Fruit fly (Drosophila melanogaster) whole organism, embryonic: ENCODE data around the gene Cisd2.

Source experiments
- Adf1 ChIP-seq: fragments of 200-800 bp; sonication (Bioruptor generic); IDR thresholded peaks from 2 replicates; pipeline ENCODE4 v1.3.6; 2022; ENCODE audit warnings: missing biosample characterization, missing genetic modification characterization
- CG12391 ChIP-seq: fragments of 200-800 bp; sonication (Bioruptor generic); optimal IDR thresholded peaks from 3 replicates; lab custom pipeline; 2018; ENCODE audit warnings: missing biosample characterization, mild to moderate bottlenecking, missing genetic modification characterization, moderate library complexity
- CG15696 ChIP-seq: fragments of 200-800 bp; sonication (Bioruptor generic); optimal IDR thresholded peaks from 2 replicates; lab custom pipeline; 2019; ENCODE audit warnings: missing biosample characterization, mild to moderate bottlenecking, missing genetic modification characterization, moderate library complexity
- CG17359 ChIP-seq: fragments of 200-800 bp; sonication (Bioruptor generic); optimal IDR thresholded peaks from 3 replicates; lab custom pipeline; 2018; ENCODE audit warnings: missing biosample characterization, mild to moderate bottlenecking, missing genetic modification characterization, moderate library complexity
- CG17385 ChIP-seq: fragments of 200-800 bp; sonication (Bioruptor generic); optimal IDR thresholded peaks from 3 replicates; lab custom pipeline; 2018; ENCODE audit warnings: missing biosample characterization, mild to moderate bottlenecking, missing genetic modification characterization
- CG32772 ChIP-seq: fragments of 200-800 bp; sonication (Bioruptor generic); IDR thresholded peaks from 2 replicates; pipeline ENCODE4 v1.3.6; 2022; ENCODE audit warnings: missing biosample characterization, missing genetic modification characterization
- CG34422 ChIP-seq: fragments of 200-800 bp; sonication (Bioruptor generic); IDR thresholded peaks from 3 replicates; pipeline ENCODE4 v1.3.6; 2022; ENCODE audit warnings: missing biosample characterization, missing genetic modification characterization
- CG3995 ChIP-seq: fragments of 200-800 bp; sonication (Bioruptor generic); optimal IDR thresholded peaks from 3 replicates; lab custom pipeline; 2016; ENCODE audit warnings: missing biosample characterization, missing genetic modification characterization
- CG4617 ChIP-seq: fragments of 200-800 bp; sonication (Bioruptor generic); optimal IDR thresholded peaks from 3 replicates; lab custom pipeline; 2016; ENCODE audit warnings: missing biosample characterization, missing genetic modification characterization, borderline replicate concordance
- CG6854 ChIP-seq: fragments of 200-800 bp; sonication (Bioruptor generic); optimal IDR thresholded peaks from 3 replicates; lab custom pipeline; 2017; ENCODE audit warnings: missing biosample characterization, mild to moderate bottlenecking, missing genetic modification characterization
- CG7372 ChIP-seq: fragments of 200-800 bp; sonication (Bioruptor generic); IDR thresholded peaks from 2 replicates; pipeline ENCODE4 v1.3.6; 2022; ENCODE audit warnings: missing biosample characterization, missing genetic modification characterization
- CG7556 ChIP-seq: fragments of 200-800 bp; sonication (Bioruptor generic); optimal IDR thresholded peaks from 2 replicates; lab custom pipeline; 2017; ENCODE audit warnings: missing biosample characterization, mild to moderate bottlenecking, missing genetic modification characterization
- CG7987 ChIP-seq: fragments of 200-800 bp; sonication (Bioruptor generic); optimal IDR thresholded peaks from 2 replicates; lab custom pipeline; 2018; ENCODE audit warnings: missing biosample characterization, mild to moderate bottlenecking, missing genetic modification characterization, moderate library complexity
- CG8290 ChIP-seq, 3 experiments: fragments of 200-800 bp; sonication (Bioruptor generic); optimal IDR thresholded peaks; 2 replicates each; lab custom pipeline; 2016 to 2019; ENCODE audit warnings: missing biosample characterization in 3 of 3, missing genetic modification characterization in 3 of 3, mild to moderate bottlenecking in 2 of 3, moderate library complexity in 1 of 3
- CG8478 ChIP-seq: fragments of >200 bp; optimal IDR thresholded peaks from 2 replicates; lab custom pipeline; 2018
- CG9817 ChIP-seq: fragments of 200-800 bp; sonication (Bioruptor generic); optimal IDR thresholded peaks from 2 replicates; lab custom pipeline; 2018; ENCODE audit warnings: missing biosample characterization, mild to moderate bottlenecking, missing genetic modification characterization, moderate library complexity
- CoRest ChIP-seq: fragments of 200-800 bp; sonication (Bioruptor generic); optimal IDR thresholded peaks from 3 replicates; lab custom pipeline; 2018; ENCODE audit warnings: missing biosample characterization, mild to moderate bottlenecking, missing genetic modification characterization, moderate library complexity
- Fer3 ChIP-seq: fragments of 200-800 bp; sonication (Bioruptor generic); optimal IDR thresholded peaks from 2 replicates; lab custom pipeline; 2018; ENCODE audit warnings: missing biosample characterization, mild to moderate bottlenecking, missing genetic modification characterization, moderate library complexity
- GATAe ChIP-seq: fragments of 200-800 bp; sonication (Bioruptor generic); conservative IDR thresholded peaks from 2 replicates; pipeline ENCODE4 v1.3.6; 2022; ENCODE audit warnings: missing biosample characterization, missing genetic modification characterization
- H15 ChIP-seq: fragments of 200-800 bp; sonication (Bioruptor generic); IDR thresholded peaks from 3 replicates; pipeline ENCODE4 v1.3.6; 2022; ENCODE audit warnings: missing biosample characterization, missing genetic modification characterization
- Hr51 ChIP-seq, 2 experiments: fragments of 200-800 bp; sonication (Bioruptor generic); optimal IDR thresholded peaks; 2 replicates in 1 of 2; 3 replicates in 1 of 2; lab custom pipeline; 2016 to 2018; ENCODE audit warnings: missing biosample characterization in 2 of 2, missing genetic modification characterization in 2 of 2, mild to moderate bottlenecking in 1 of 2, moderate library complexity in 1 of 2
- Hr78 ChIP-seq, 2 experiments: fragments of 200-800 bp in 1 of 2; fragments of >200 bp in 1 of 2; sonication (Bioruptor generic) in 1 of 2; optimal IDR thresholded peaks; 2 replicates each; lab custom pipeline; 2017 to 2019; ENCODE audit warnings: missing biosample characterization in 2 of 2, missing genetic modification characterization in 2 of 2, mild to moderate bottlenecking in 1 of 2, moderate library complexity in 1 of 2
- Jarid2 ChIP-seq: fragments of 200-800 bp; sonication (Bioruptor generic); optimal IDR thresholded peaks from 3 replicates; lab custom pipeline; 2017; ENCODE audit warnings: mild to moderate bottlenecking, missing biosample characterization, missing genetic modification reagents, missing genetic modification characterization
- Opbp ChIP-seq: fragments of 200-800 bp; sonication (Bioruptor generic); IDR thresholded peaks from 3 replicates; pipeline ENCODE4 v1.3.6; 2022; ENCODE audit warnings: missing biosample characterization, missing genetic modification characterization; ENCODE audit not compliant: partially characterized antibody
- Scr ChIP-seq: fragments of 200-800 bp; sonication (Bioruptor generic); IDR thresholded peaks from 2 replicates; pipeline ENCODE4 v1.3.6; 2022; ENCODE audit warnings: missing biosample characterization, missing genetic modification characterization; ENCODE audit not compliant: partially characterized antibody
- Sox100B ChIP-seq: fragments of 200-800 bp; sonication (Bioruptor generic); optimal IDR thresholded peaks from 3 replicates; lab custom pipeline; 2018; ENCODE audit warnings: missing biosample characterization, mild to moderate bottlenecking, missing genetic modification characterization
- Ssrp ChIP-seq: fragments of 200-800 bp; sonication (Bioruptor generic); optimal IDR thresholded peaks from 2 replicates; lab custom pipeline; 2018; ENCODE audit warnings: missing biosample characterization, mild to moderate bottlenecking, missing genetic modification characterization, moderate library complexity
- ac ChIP-seq: fragments of 200-800 bp; sonication (Bioruptor generic); optimal IDR thresholded peaks from 3 replicates; lab custom pipeline; 2017; ENCODE audit warnings: missing biosample characterization, mild to moderate bottlenecking, missing genetic modification characterization
- ara ChIP-seq: fragments of 200-800 bp; sonication (Bioruptor generic); IDR thresholded peaks from 2 replicates; pipeline ENCODE4 v1.3.6; 2022; ENCODE audit warnings: missing biosample characterization, missing genetic modification characterization
- ato ChIP-seq: fragments of 200-800 bp; sonication (Bioruptor generic); IDR thresholded peaks from 2 replicates; pipeline ENCODE4 v1.3.6; 2022; ENCODE audit warnings: missing biosample characterization, missing genetic modification characterization; ENCODE audit not compliant: partially characterized antibody
- cwo ChIP-seq: fragments of 200-800 bp; sonication (Bioruptor generic); optimal IDR thresholded peaks from 3 replicates; lab custom pipeline; 2017; ENCODE audit warnings: missing biosample characterization, missing genetic modification characterization, mild to moderate bottlenecking, moderate library complexity, missing genetic modification reagents
- dmrt11E ChIP-seq: fragments of 200-800 bp; sonication (Bioruptor generic); optimal IDR thresholded peaks from 3 replicates; lab custom pipeline; 2018; ENCODE audit warnings: missing biosample characterization, mild to moderate bottlenecking, missing genetic modification characterization, moderate library complexity
- dysf ChIP-seq: fragments of 200-800 bp; sonication (Bioruptor generic); IDR thresholded peaks from 3 replicates; pipeline ENCODE4 v1.3.6; 2022; ENCODE audit warnings: missing biosample characterization, missing genetic modification characterization
- esg ChIP-seq: fragments of 200-800 bp; sonication (Bioruptor generic); conservative IDR thresholded peaks from 2 replicates; pipeline ENCODE4 v1.3.6; 2022; ENCODE audit warnings: missing biosample characterization, missing genetic modification characterization
- eyg ChIP-seq: fragments of 200-800 bp; sonication (Bioruptor generic); optimal IDR thresholded peaks from 3 replicates; lab custom pipeline; 2016; ENCODE audit warnings: missing biosample characterization, missing genetic modification characterization
- gro ChIP-seq: fragments of 200-800 bp; sonication (Bioruptor generic); optimal IDR thresholded peaks from 2 replicates; lab custom pipeline; 2016; ENCODE audit warnings: missing biosample characterization, missing genetic modification characterization
- insv ChIP-seq, 2 experiments: fragments of 200-800 bp; sonication (Bioruptor generic); optimal IDR thresholded peaks; 3 replicates each; lab custom pipeline; 2016 to 2018; ENCODE audit warnings: missing biosample characterization in 2 of 2, missing genetic modification characterization in 2 of 2
- kah ChIP-seq: fragments of 200-800 bp; sonication (Bioruptor generic); optimal IDR thresholded peaks from 2 replicates; lab custom pipeline; 2018; ENCODE audit warnings: missing biosample characterization, mild to moderate bottlenecking, missing genetic modification characterization
- nau ChIP-seq: fragments of 200-800 bp; sonication (Bioruptor generic); optimal IDR thresholded peaks from 3 replicates; lab custom pipeline; 2017; ENCODE audit warnings: missing biosample characterization, mild to moderate bottlenecking, missing genetic modification characterization, missing genetic modification reagents
- nom ChIP-seq: fragments of 200-800 bp; sonication (Bioruptor generic); optimal IDR thresholded peaks from 2 replicates; lab custom pipeline; 2017; ENCODE audit warnings: missing biosample characterization, missing genetic modification characterization, mild to moderate bottlenecking, moderate library complexity, missing genetic modification reagents
- prd ChIP-seq, 3 experiments: fragments of >200 bp in 2 of 3; fragments of 200-800 bp in 1 of 3; sonication (Bioruptor generic) in 1 of 3; optimal IDR thresholded peaks in 2 of 3; IDR thresholded peaks in 1 of 3; 2 replicates in 2 of 3; 3 replicates in 1 of 3; pipeline versions ENCODE4 v1.3.6 to Lab custom; 2017 to 2022; ENCODE audit warnings: missing biosample characterization in 1 of 3, missing genetic modification characterization in 1 of 3
- repo ChIP-seq: fragments of 200-800 bp; sonication (Bioruptor generic); optimal IDR thresholded peaks from 2 replicates; lab custom pipeline; 2016; ENCODE audit warnings: missing biosample characterization, missing genetic modification characterization
- slbo ChIP-seq: fragments of 200-800 bp; sonication (Bioruptor generic); IDR thresholded peaks from 2 replicates; pipeline ENCODE4 v1.3.6; 2022; ENCODE audit warnings: missing biosample characterization, missing genetic modification characterization
- sna ChIP-seq: fragments of 200-800 bp; sonication (Bioruptor generic); IDR thresholded peaks from 2 replicates; pipeline ENCODE4 v1.3.6; 2022; ENCODE audit warnings: missing biosample characterization, missing genetic modification characterization; ENCODE audit not compliant: partially characterized antibody
- unpg ChIP-seq: fragments of 200-800 bp; sonication (Bioruptor generic); optimal IDR thresholded peaks from 3 replicates; lab custom pipeline; 2018; ENCODE audit warnings: missing biosample characterization, mild to moderate bottlenecking, missing genetic modification characterization, moderate library complexity
- zen ChIP-seq: fragments of 200-800 bp; sonication (Bioruptor generic); optimal IDR thresholded peaks from 3 replicates; lab custom pipeline; 2018; ENCODE audit warnings: missing biosample characterization, mild to moderate bottlenecking, missing genetic modification characterization, moderate library complexity

Gene Cisd2

dm6 chr3R:29215652-29216483 lies 7.4 kb downstream of the Cisd2 start (continued):
- TF ChIP-seq CG7372 (GFP tag; lab: Robert Waterston, UW) (no peak), H15 (GFP tag; lab: Robert Waterston, UW) (no peak), CG15696 (tag; lab: Kevin White, UChicago) (no peak), unpg (GFP tag; lab: Kevin White, UChicago) (peak; percentile 28), nau (GFP tag; lab: Kevin White, UChicago) (no peak), Opbp (no peak), Hr51 (GFP tag; optimal IDR thresholded peaks at IDR 0.05; lab: Kevin White, UChicago) (peak in 1 of 2 experiments; percentile 10), CG9817 (tag; lab: Kevin White, UChicago) (no peak), Fer3 (tag; lab: Kevin White, UChicago) (no peak), CG32772 (GFP tag; lab: Robert Waterston, UW) (no peak), Scr (GFP tag; lab: Robert Waterston, UW) (no peak), kah (GFP tag; lab: Kevin White, UChicago) (peak; percentile 84), zen (tag; lab: Kevin White, UChicago) (peak; percentile 23), CG6854 (GFP tag; lab: Kevin White, UChicago) (no peak), dmrt11E (tag; lab: Kevin White, UChicago) (peak; percentile 13), dysf (no peak), CG7556 (GFP tag; lab: Kevin White, UChicago) (peak; percentile 3), ato (GFP tag; lab: Robert Waterston, UW) (no peak), CG17385 (no peak), slbo (GFP tag; lab: Robert Waterston, UW) (no peak), Hr78 (GFP tag; optimal IDR thresholded peaks at IDR 0.05; lab: Kevin White, UChicago) (peak in 1 of 2 experiments; percentile 92), CG3995 (no peak), ac (GFP tag; lab: Kevin White, UChicago) (peak; percentile 24), esg (GFP tag; lab: Robert Waterston, UW) (no peak), eyg (GFP tag; lab: Kevin White, UChicago) (no peak), prd (optimal IDR thresholded peaks at IDR 0.05; lab: Kevin White, UChicago) (no peak), prd (GFP tag; IDR thresholded peaks at IDR 0.05; lab: Robert Waterston, UW) (peak; percentile 38; the same call in 1 of the 3 replicates), insv (GFP tag; optimal IDR thresholded peaks at IDR 0.05; lab: Kevin White, UChicago) (no peak), CoRest (tag; lab: Kevin White, UChicago) (no peak), Ssrp (tag; lab: Kevin White, UChicago) (no peak)

- TF ChIP-seq CG34422 (GFP tag; lab: Robert Waterston, UW) (no peak), CG12391 (tag; lab: Kevin White, UChicago) (no peak), CG4617 (GFP tag; lab: Kevin White, UChicago) (no peak), Jarid2 (GFP tag; lab: Kevin White, UChicago) (no peak), nom (GFP tag; lab: Kevin White, UChicago) (peak; percentile 84), Sox100B (no peak), cwo (GFP tag; lab: Kevin White, UChicago) (peak; percentile 33), sna (no peak), gro (GFP tag; lab: Kevin White, UChicago) (no peak), GATAe (GFP tag; lab: Robert Waterston, UW) (no peak), CG8478 (lab: Kevin White, UChicago) (no peak), repo (no peak), CG17359 (tag; lab: Kevin White, UChicago) (peak; percentile 23), CG7987 (GFP tag; lab: Kevin White, UChicago) (no peak), Adf1 (no peak), CG8290 (GFP tag; optimal IDR thresholded peaks at IDR 0.05; lab: Kevin White, UChicago) (no peak), CG8290 (tag; optimal IDR thresholded peaks at IDR 0.05; lab: Kevin White, UChicago) (peak in 1 of 2 experiments; percentile 22), ara (GFP tag; lab: Robert Waterston, UW) (no peak)
These were observed 8.2 kb downstream of the Cisd2 start for dm6 chr3R:29214982-29215533.
